Fruit fly (Drosophila melanogaster): Measurements from ENCODE around the gene lky.

- TF ChIP-seq CG14711 (tag; optimal IDR thresholded peaks at IDR 0.05) (no peak), Crg-1 (GFP tag; optimal IDR thresholded peaks at IDR 0.05) (no peak), CG33017 (tag; optimal IDR thresholded peaks at IDR 0.05) (no peak), Hr96 (GFP tag; optimal IDR thresholded peaks at IDR 0.05) (no peak), toe (GFP tag; optimal IDR thresholded peaks at IDR 0.05) (no peak), kay (GFP tag; ENCODE audit: borderline replicate concordance) (no peak), pad (GFP tag; optimal IDR thresholded peaks at IDR 0.05) (no peak), Clk (GFP tag; optimal IDR thresholded peaks at IDR 0.05) (no peak), CG7045 (GFP tag; optimal IDR thresholded peaks at IDR 0.05) (no peak), ovo (GFP tag; optimal IDR thresholded peaks at IDR 0.05) (no peak), CG7101 (tag; optimal IDR thresholded peaks at IDR 0.05) (no peak), CG1620 (GFP tag; optimal IDR thresholded peaks at IDR 0.05) (no peak)
These were observed 42.4 kb downstream of the lky start, which contains the start of gene CG12655 for dm6 chrX:19959353-19959969.
